Worm (Caenorhabditis elegans) whole organism, L4 larva: ENCODE data around the gene mnk-1.
A peak's percentile ranks its signal among the peaks of the same experiment; 100 is the strongest.

ENCODE experiments used
- F26F4.8 ChIP-seq: fragments of 200-800 bp; sonication (Bioruptor generic); conservative IDR thresholded peaks from 2 replicates; pipeline ENCODE4 v1.3.6; 2022; ENCODE audit warnings: missing genetic modification characterization, missing compliant biosample characterization
- F37D6.2 ChIP-seq: sonication (generic microtip); optimal IDR thresholded peaks from 2 replicates; lab custom pipeline; 2016; ENCODE audit warnings: mild to moderate bottlenecking, missing genetic modification characterization, missing compliant biosample characterization
- F44E2.7 ChIP-seq: fragments of 200-800 bp; sonication (Bioruptor generic); IDR thresholded peaks from 2 replicates; pipeline ENCODE4 v2.1.2; 2022; ENCODE audit warnings: missing genetic modification characterization, missing compliant biosample characterization
- T20F7.1 ChIP-seq: fragments of 200-800 bp; sonication (Bioruptor generic); optimal IDR thresholded peaks from 2 replicates; lab custom pipeline; 2018; ENCODE audit warnings: mild to moderate bottlenecking, missing genetic modification characterization, missing compliant biosample characterization
- T26A8.4 ChIP-seq: fragments of 200-800 bp; sonication (Bioruptor generic); IDR thresholded peaks from 2 replicates; pipeline ENCODE4 v1.3.6; 2022; ENCODE audit warnings: missing genetic modification characterization, missing compliant biosample characterization
- Y105C5A.15 ChIP-seq: fragments of 200-800 bp; sonication (Bioruptor generic); IDR thresholded peaks from 2 replicates; pipeline ENCODE4 v1.3.6; 2022; ENCODE audit warnings: missing genetic modification characterization, missing compliant biosample characterization
- Y48G9A.11 ChIP-seq: fragments of 200-800 bp; sonication (Bioruptor generic); IDR thresholded peaks from 2 replicates; pipeline ENCODE4 v1.3.6; 2022; ENCODE audit warnings: missing genetic modification reagents, missing genetic modification characterization, missing compliant biosample characterization
- Y75B8A.6 ChIP-seq: fragments of 200-800 bp; sonication (Bioruptor generic); IDR thresholded peaks from 2 replicates; pipeline ENCODE4 v1.3.6; 2022; ENCODE audit warnings: missing genetic modification reagents, missing genetic modification characterization, missing compliant biosample characterization
- ZK337.2 ChIP-seq: fragments of 200-800 bp; sonication (Bioruptor generic); IDR thresholded peaks from 2 replicates; pipeline ENCODE4 v1.3.6; 2022; ENCODE audit warnings: missing genetic modification reagents, missing genetic modification characterization, missing compliant biosample characterization
- ama-1 ChIP-seq: fragments of 150-350 bp; optimal IDR thresholded peaks from 2 replicates; lab custom pipeline; 2014; ENCODE audit warnings: inconsistent platforms, mixed read lengths
- arid-1 ChIP-seq: fragments of 200-800 bp; sonication (Bioruptor generic); conservative IDR thresholded peaks from 2 replicates; pipeline ENCODE4 v1.3.6; 2022; ENCODE audit warnings: missing genetic modification reagents, missing genetic modification characterization, missing compliant biosample characterization
- ceh-20 ChIP-seq: fragments of 200-800 bp; sonication (Bioruptor generic); IDR thresholded peaks from 2 replicates; pipeline ENCODE4 v1.3.6; 2022; ENCODE audit warnings: missing genetic modification reagents, missing genetic modification characterization, missing compliant biosample characterization
- ceh-32 ChIP-seq: sonication (generic microtip); optimal IDR thresholded peaks from 2 replicates; lab custom pipeline; 2016; ENCODE audit warnings: mild to moderate bottlenecking, missing genetic modification characterization, missing compliant biosample characterization; ENCODE audit not compliant: poor library complexity
- ceh-82 ChIP-seq: sonication (generic microtip); optimal IDR thresholded peaks from 2 replicates; lab custom pipeline; 2017; ENCODE audit warnings: missing biosample characterization, missing genetic modification characterization
- ces-1 ChIP-seq: fragments of 150-350 bp; sonication (generic microtip); optimal IDR thresholded peaks from 4 replicates; lab custom pipeline; 2014; ENCODE audit warnings: missing biosample characterization, missing genetic modification reagents, missing genetic modification characterization
- daf-19 ChIP-seq: fragments of 200-800 bp; sonication (Bioruptor generic); conservative IDR thresholded peaks from 2 replicates; pipeline ENCODE4 v1.3.6; 2022; ENCODE audit warnings: missing genetic modification characterization, missing compliant biosample characterization
- dmd-9 ChIP-seq: fragments of 200-800 bp; sonication (Bioruptor generic); IDR thresholded peaks from 2 replicates; pipeline ENCODE4 v1.3.6; 2022; ENCODE audit warnings: missing genetic modification reagents, missing genetic modification characterization, missing compliant biosample characterization
- dpl-1 ChIP-seq: fragments of 150-350 bp; optimal IDR thresholded peaks from 2 replicates; lab custom pipeline; 2014; ENCODE audit warnings: missing biosample characterization, missing genetic modification reagents, missing genetic modification characterization
- duxl-1 ChIP-seq: sonication (generic microtip); optimal IDR thresholded peaks from 2 replicates; lab custom pipeline; 2016; ENCODE audit warnings: mild to moderate bottlenecking, missing genetic modification characterization, moderate library complexity, missing compliant biosample characterization; ENCODE audit not compliant: poor library complexity
- dve-1 ChIP-seq: sonication (generic microtip); optimal IDR thresholded peaks from 2 replicates; lab custom pipeline; 2017; ENCODE audit warnings: antibody characterized with exemption, mild to moderate bottlenecking, missing genetic modification characterization, missing compliant biosample characterization; ENCODE audit not compliant: insufficient read depth
- egl-27 ChIP-seq: sonication (generic microtip); optimal IDR thresholded peaks from 3 replicates; lab custom pipeline; 2017; ENCODE audit warnings: missing biosample characterization, missing genetic modification reagents, missing genetic modification characterization
- fkh-10 ChIP-seq: fragments of 150-350 bp; optimal IDR thresholded peaks from 2 replicates; lab custom pipeline; 2014; ENCODE audit warnings: missing biosample characterization, missing genetic modification reagents, missing genetic modification characterization
- gei-8 ChIP-seq: fragments of 200-800 bp; sonication (Bioruptor generic); optimal IDR thresholded peaks from 2 replicates; lab custom pipeline; 2018; ENCODE audit warnings: mild to moderate bottlenecking, missing genetic modification characterization, missing compliant biosample characterization
- hlh-11 ChIP-seq: fragments of 200-800 bp; sonication (Bioruptor generic); optimal IDR thresholded peaks from 2 replicates; lab custom pipeline; 2018; ENCODE audit warnings: mild to moderate bottlenecking, missing genetic modification characterization, missing compliant biosample characterization
- jun-1 ChIP-seq: fragments of 150-350 bp; optimal IDR thresholded peaks from 2 replicates; lab custom pipeline; 2014; ENCODE audit warnings: missing biosample characterization, missing genetic modification reagents, missing genetic modification characterization
- lim-7 ChIP-seq: fragments of 200-800 bp; sonication (Bioruptor generic); IDR thresholded peaks from 2 replicates; pipeline ENCODE4 v1.3.6; 2022; ENCODE audit warnings: missing genetic modification characterization, missing compliant biosample characterization
- lin-1 ChIP-seq: fragments of 200-800 bp; sonication (Bioruptor generic); IDR thresholded peaks from 2 replicates; pipeline ENCODE4 v1.3.6; 2022; ENCODE audit warnings: missing genetic modification reagents, missing genetic modification characterization, missing compliant biosample characterization
- lin-29 ChIP-seq: fragments of 200-800 bp; sonication (Bioruptor generic); IDR thresholded peaks from 2 replicates; pipeline ENCODE4 v1.3.6; 2022; ENCODE audit warnings: missing genetic modification reagents, missing genetic modification characterization, missing compliant biosample characterization
- lin-39 ChIP-seq: fragments of 150-350 bp; optimal IDR thresholded peaks from 2 replicates; lab custom pipeline; 2014; ENCODE audit warnings: missing biosample characterization, missing genetic modification reagents, missing genetic modification characterization
- lir-3 ChIP-seq: sonication (generic microtip); optimal IDR thresholded peaks from 2 replicates; lab custom pipeline; 2016; ENCODE audit warnings: mild to moderate bottlenecking, missing genetic modification characterization, missing compliant biosample characterization
- madf-5 ChIP-seq, 2 experiments: fragments of 200-800 bp; sonication (Bioruptor generic); IDR thresholded peaks; 2 replicates each; pipeline ENCODE4 v1.3.6; 2022; ENCODE audit warnings: missing compliant biosample characterization in 2 of 2, missing genetic modification characterization in 2 of 2
- mes-2 ChIP-seq: sonication (generic microtip); optimal IDR thresholded peaks from 2 replicates; lab custom pipeline; 2016; ENCODE audit warnings: missing genotype, mild to moderate bottlenecking, missing genetic modification characterization, missing compliant biosample characterization; ENCODE audit not compliant: poor library complexity, severe bottlenecking
- mxl-2 ChIP-seq: fragments of 200-800 bp; sonication (Bioruptor generic); conservative IDR thresholded peaks from 2 replicates; pipeline ENCODE4 v1.3.6; 2022; ENCODE audit warnings: missing genetic modification reagents, missing genetic modification characterization, missing compliant biosample characterization
- nhr-111 ChIP-seq: fragments of 200-800 bp; sonication (Bioruptor generic); optimal IDR thresholded peaks from 2 replicates; lab custom pipeline; 2018; ENCODE audit warnings: mild to moderate bottlenecking, missing genetic modification characterization, missing compliant biosample characterization
- nhr-25 ChIP-seq: sonication (generic microtip); optimal IDR thresholded peaks from 2 replicates; lab custom pipeline; 2017; ENCODE audit warnings: missing genetic modification characterization, mild to moderate bottlenecking, missing compliant biosample characterization, antibody characterized with exemption, moderate library complexity, borderline replicate concordance; ENCODE audit not compliant: insufficient read depth
- nhr-41 ChIP-seq: fragments of 200-800 bp; sonication (Bioruptor generic); IDR thresholded peaks from 2 replicates; pipeline ENCODE4 v1.3.6; 2022; ENCODE audit warnings: missing genetic modification reagents, missing genetic modification characterization, missing compliant biosample characterization
- nhr-42 ChIP-seq: fragments of 200-800 bp; sonication (Bioruptor generic); IDR thresholded peaks from 2 replicates; pipeline ENCODE4 v1.3.6; 2022; ENCODE audit warnings: missing genetic modification characterization, missing compliant biosample characterization
- nhr-48 ChIP-seq: sonication (generic microtip); optimal IDR thresholded peaks from 2 replicates; lab custom pipeline; 2016; ENCODE audit warnings: mild to moderate bottlenecking, missing genetic modification characterization, missing compliant biosample characterization
- nhr-6 ChIP-seq: fragments of 150-350 bp; optimal IDR thresholded peaks from 2 replicates; lab custom pipeline; 2014; ENCODE audit warnings: missing biosample characterization, missing genetic modification characterization
- nhr-77 ChIP-seq: fragments of 150-350 bp; optimal IDR thresholded peaks from 2 replicates; lab custom pipeline; 2014; ENCODE audit warnings: missing biosample characterization, missing genetic modification characterization
- rbr-2 ChIP-seq: sonication (generic microtip); optimal IDR thresholded peaks from 2 replicates; lab custom pipeline; 2016; ENCODE audit warnings: missing genotype, missing genetic modification characterization, missing compliant biosample characterization
- set-16 ChIP-seq: fragments of 200-800 bp; sonication (Bioruptor generic); IDR thresholded peaks from 2 replicates; pipeline ENCODE4 v1.3.6; 2022; ENCODE audit warnings: missing genetic modification reagents, missing genetic modification characterization, missing compliant biosample characterization
- skn-1 ChIP-seq: fragments of 150-350 bp; optimal IDR thresholded peaks from 2 replicates; lab custom pipeline; 2014; ENCODE audit warnings: missing biosample characterization, missing genetic modification characterization
- spr-3 ChIP-seq: fragments of 200-800 bp; sonication (Bioruptor generic); optimal IDR thresholded peaks from 2 replicates; lab custom pipeline; 2018; ENCODE audit warnings: mild to moderate bottlenecking, missing genetic modification characterization, missing compliant biosample characterization
- tag-97 ChIP-seq: fragments of 200-800 bp; sonication (Bioruptor generic); IDR thresholded peaks from 2 replicates; pipeline ENCODE4 v1.3.6; 2022; ENCODE audit warnings: missing genetic modification characterization, missing compliant biosample characterization
- unc-130 ChIP-seq: sonication (generic microtip); optimal IDR thresholded peaks from 2 replicates; lab custom pipeline; 2016; ENCODE audit warnings: missing genetic modification reagents, missing genetic modification characterization, missing compliant biosample characterization
- unc-39 ChIP-seq: sonication (generic microtip); optimal IDR thresholded peaks from 2 replicates; lab custom pipeline; 2017; ENCODE audit warnings: missing biosample characterization, missing genetic modification characterization
- unc-62 ChIP-seq, 3 experiments: fragments of 150-350 bp in 1 of 3; sonication (generic microtip); optimal IDR thresholded peaks in 2 of 3; peaks in 1 of 3; 1 replicate in 1 of 3; 2 replicates in 2 of 3; lab custom pipeline; 2014 to 2017; ENCODE audit warnings: missing biosample characterization in 3 of 3, missing genetic modification characterization in 3 of 3, missing genetic modification reagents in 3 of 3, missing genotype in 1 of 3
- zfp-2 ChIP-seq: sonication (generic microtip); optimal IDR thresholded peaks from 2 replicates; lab custom pipeline; 2016; ENCODE audit warnings: mild to moderate bottlenecking, missing genetic modification characterization, missing compliant biosample characterization
- zip-11 ChIP-seq: fragments of 200-800 bp; sonication (Bioruptor generic); IDR thresholded peaks from 2 replicates; pipeline ENCODE4 v1.3.6; 2022; ENCODE audit warnings: missing genetic modification characterization, missing compliant biosample characterization

The mnk-1 gene

DNA sequence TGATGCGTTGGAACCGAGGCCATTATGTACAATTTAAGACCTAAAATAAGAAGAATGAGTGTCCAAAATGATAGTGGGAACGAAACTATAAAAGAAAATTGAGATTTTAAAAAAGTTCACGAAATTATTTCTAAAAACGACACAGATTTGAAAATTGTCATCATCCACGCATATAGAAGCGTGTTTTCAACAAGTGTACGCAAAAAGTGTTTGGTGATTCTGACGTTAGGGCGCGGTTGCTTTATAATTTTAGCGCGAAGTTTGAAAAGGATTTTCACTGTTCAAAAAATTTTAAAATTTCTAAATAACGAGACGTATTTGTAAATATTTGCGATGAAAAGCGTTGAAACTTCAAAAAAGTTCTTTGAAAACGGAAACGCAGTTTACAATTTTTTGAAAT, 8.5 kb upstream of the mnk-1 start, which contains the start of gene cdc-48.1 (continued):
- peak; percentile 95 for TF ChIP-seq Y48G9A.11
- TF ChIP-seq spr-3 (GFP tag; lab: Kevin White, UChicago), result peak; percentile 98
- TF ChIP-seq lim-7 (GFP tag; lab: Robert Waterston, UW), result peak; percentile 83
- peak; percentile 99 for TF ChIP-seq lin-1
- TF ChIP-seq tag-97, result 0 out of 2 replicates have a peak, but pooled peaks have one; percentile 73
- TF ChIP-seq lir-3 (tag; lab: Kevin White, UChicago), result peak; percentile 87
- peak; percentile 98 for TF ChIP-seq daf-19
- peak; percentile 99 for TF ChIP-seq hlh-11 (tag; lab: Kevin White, UChicago)
- TF ChIP-seq set-16 (GFP tag; lab: Robert Waterston, UW), result peak; percentile 30; the same call in 1 of the 2 replicates
- peak; percentile 100 for TF ChIP-seq fkh-10
- TF ChIP-seq dve-1 (tag; lab: Kevin White, UChicago), result peak; percentile 100
- TF ChIP-seq ceh-82 (tag; lab: Kevin White, UChicago), result peak; percentile 74
- TF ChIP-seq egl-27 (tag; lab: Kevin White, UChicago), result peak; percentile 65
- peak; percentile 97 for TF ChIP-seq nhr-48 (tag; lab: Kevin White, UChicago)
- TF ChIP-seq ces-1 (GFP tag; lab: Kevin White, UChicago), result peak; percentile 97
- TF ChIP-seq ama-1, result peak; percentile 85
- peak; percentile 97 for TF ChIP-seq ZK337.2
- peak; percentile 97 for TF ChIP-seq nhr-41 (GFP tag; lab: Robert Waterston, UW)
- peak; percentile 19 to 100 for TF ChIP-seq unc-62 (GFP tag; optimal IDR thresholded peaks at IDR 0.05 in 1 of 2; lab: Kevin White, UChicago)
- TF ChIP-seq unc-62 (tag; optimal IDR thresholded peaks at IDR 0.05; lab: Kevin White, UChicago), result no peak
- peak; percentile 100 for TF ChIP-seq nhr-77 (tag; lab: Kevin White, UChicago)
- peak; percentile 93 for TF ChIP-seq Y105C5A.15 (GFP tag; lab: Robert Waterston, UW)
- peak; percentile 94 for TF ChIP-seq zfp-2 (tag; lab: Kevin White, UChicago)
- TF ChIP-seq rbr-2 (tag; lab: Kevin White, UChicago), result peak; percentile 99
- TF ChIP-seq unc-130 (GFP tag; lab: Kevin White, UChicago), result peak; percentile 98
- TF ChIP-seq lin-29 (GFP tag; lab: Robert Waterston, UW), result peak; percentile 98
- peak; percentile 97 for TF ChIP-seq F37D6.2 (tag; lab: Kevin White, UChicago)
- TF ChIP-seq duxl-1 (tag; lab: Kevin White, UChicago), result peak; percentile 98
- peak; percentile 95 for TF ChIP-seq F44E2.7 (GFP tag; lab: Robert Waterston, UW)
- peak; percentile 96 for TF ChIP-seq gei-8 (GFP tag; lab: Kevin White, UChicago)
- TF ChIP-seq dmd-9 (GFP tag; lab: Robert Waterston, UW), result peak; percentile 98
- TF ChIP-seq skn-1 (tag; lab: Kevin White, UChicago), result peak; percentile 73
- peak; percentile 97 for TF ChIP-seq jun-1
- peak; percentile 99 for TF ChIP-seq nhr-42 (GFP tag; lab: Robert Waterston, UW)
- TF ChIP-seq F26F4.8 (GFP tag; lab: Robert Waterston, UW), result peak; percentile 54; the same call in 1 of the 2 replicates
- peak; percentile 99 for TF ChIP-seq T26A8.4 (GFP tag; lab: Robert Waterston, UW)
- TF ChIP-seq nhr-25 (tag; lab: Kevin White, UChicago), result peak; percentile 98
- TF ChIP-seq ceh-20 (GFP tag; lab: Robert Waterston, UW), result peak; percentile 100
- peak; percentile 99 for TF ChIP-seq arid-1
- TF ChIP-seq nhr-111 (GFP tag; lab: Kevin White, UChicago), result peak; percentile 79
- TF ChIP-seq unc-39 (tag; lab: Kevin White, UChicago), result no peak
- TF ChIP-seq nhr-6, result peak; percentile 100
- TF ChIP-seq ceh-32, result peak; percentile 81
- TF ChIP-seq T20F7.1 (GFP tag; lab: Kevin White, UChicago), result peak; percentile 99
- peak; percentile 100 for TF ChIP-seq mes-2 (tag; lab: Kevin White, UChicago)
- peak; percentile 100 for TF ChIP-seq dpl-1 (GFP tag; lab: Kevin White, UChicago)
- TF ChIP-seq madf-5 (GFP tag; IDR thresholded peaks at IDR 0.05; lab: Robert Waterston, UW), result peak; percentile 88 to 94; a peak in 3 of 4 replicates
- peak; percentile 75; the same call in 1 of the 2 replicates for TF ChIP-seq zip-11 (GFP tag; lab: Robert Waterston, UW)
- TF ChIP-seq mxl-2 (GFP tag; lab: Robert Waterston, UW), result peak; percentile 93
- TF ChIP-seq Y75B8A.6 (GFP tag; lab: Robert Waterston, UW), result peak; percentile 99
- TF ChIP-seq lin-39 (tag; lab: Kevin White, UChicago), result peak; percentile 98
